Fruit fly (Drosophila melanogaster) whole organism, embryonic: ENCODE measurements around the gene CG33096.

Source experiments
- CG10267 ChIP-seq: fragments of 200-800 bp; sonication (Bioruptor generic); optimal IDR thresholded peaks from 2 replicates; lab custom pipeline; 2018; ENCODE audit warnings: missing biosample characterization, mild to moderate bottlenecking, missing genetic modification characterization, moderate library complexity
- CG7372 ChIP-seq: fragments of 200-800 bp; sonication (Bioruptor generic); IDR thresholded peaks from 2 replicates; pipeline ENCODE4 v1.3.6; 2022; ENCODE audit warnings: missing biosample characterization, missing genetic modification characterization
- Sry-δ ChIP-seq: fragments of 200-800 bp; sonication (Bioruptor generic); optimal IDR thresholded peaks from 2 replicates; lab custom pipeline; 2016; ENCODE audit warnings: missing biosample characterization, missing genetic modification characterization
- Taf1 ChIP-seq: fragments of 200-800 bp; sonication (Bioruptor generic); IDR thresholded peaks from 2 replicates; pipeline ENCODE4 v1.3.6; 2022; ENCODE audit warnings: missing biosample characterization, missing genetic modification characterization
- en ChIP-seq: fragments of 200-800 bp; sonication (Bioruptor generic); optimal IDR thresholded peaks from 2 replicates; lab custom pipeline; 2016; ENCODE audit warnings: missing biosample characterization, missing genetic modification characterization
- gt ChIP-seq: fragments of 200-800 bp; sonication (Bioruptor generic); IDR thresholded peaks from 2 replicates; pipeline ENCODE4 v1.3.6; 2022; ENCODE audit warnings: missing biosample characterization, missing genetic modification characterization
- slou ChIP-seq: fragments of 200-800 bp; sonication (Bioruptor generic); optimal IDR thresholded peaks from 3 replicates; lab custom pipeline; 2016; ENCODE audit warnings: missing biosample characterization, missing genetic modification characterization
- wek ChIP-seq: fragments of 200-800 bp; sonication (Bioruptor generic); optimal IDR thresholded peaks from 3 replicates; lab custom pipeline; 2018; ENCODE audit warnings: missing biosample characterization, mild to moderate bottlenecking, missing genetic modification characterization, moderate library complexity

dm6 chr3R:25049383-25049741 lies 48.1 kb upstream of the CG33096 start, which contains the start of gene CG11791:
- TF ChIP-seq Taf1 (GFP tag; lab: Robert Waterston, UW): no peak
- no peak for TF ChIP-seq gt
- TF ChIP-seq en (GFP tag; lab: Kevin White, UChicago): no peak
- TF ChIP-seq Sry-δ (GFP tag; lab: Kevin White, UChicago): no peak
- no peak for TF ChIP-seq slou (GFP tag; lab: Kevin White, UChicago)
- TF ChIP-seq wek (GFP tag; lab: Kevin White, UChicago): no peak
- TF ChIP-seq CG10267 (tag; lab: Kevin White, UChicago): no peak
- no peak for TF ChIP-seq CG7372
